Worm (Caenorhabditis elegans): ENCODE measurements around the gene F31D5.6.
A peak's percentile ranks its signal among the peaks of the same experiment; 100 is the strongest.

ce11 chrII:4237701-4238214 is 28.3 kb downstream of the F31D5.6 start, which contains the start of the genes fbxc-44 and C16A11.2:
- 0 out of 2 replicates have a peak, but pooled peaks have one; percentile 42 for TF ChIP-seq sea-1 (GFP tag; conservative IDR thresholded peaks at IDR 0.05)
- no peak for TF ChIP-seq ama-1 (optimal IDR thresholded peaks at IDR 0.05)
- peak; percentile 77 for TF ChIP-seq ceh-36 (tag; optimal IDR thresholded peaks at IDR 0.05)
- TF ChIP-seq B0310.2 (tag; optimal IDR thresholded peaks at IDR 0.05) = peak; percentile 17
- peak; percentile 76 for TF ChIP-seq scrt-1 (GFP tag; IDR thresholded peaks at IDR 0.05)
- peak; percentile 88 for TF ChIP-seq pes-1 (GFP tag; IDR thresholded peaks at IDR 0.05)
- peak; percentile 74 for TF ChIP-seq tbx-37 (GFP tag; conservative IDR thresholded peaks at IDR 0.05)
- peak; percentile 63 for TF ChIP-seq hmg-4 (GFP tag; optimal IDR thresholded peaks at IDR 0.05)
- peak; percentile 84 for TF ChIP-seq F13C5.2 (tag; optimal IDR thresholded peaks at IDR 0.05)
- peak; percentile 51 for TF ChIP-seq aly-1 (tag; optimal IDR thresholded peaks at IDR 0.05)
